Worm (Caenorhabditis elegans): Measurements from ENCODE around the gene mob-2.

Gene mob-2

DNA sequence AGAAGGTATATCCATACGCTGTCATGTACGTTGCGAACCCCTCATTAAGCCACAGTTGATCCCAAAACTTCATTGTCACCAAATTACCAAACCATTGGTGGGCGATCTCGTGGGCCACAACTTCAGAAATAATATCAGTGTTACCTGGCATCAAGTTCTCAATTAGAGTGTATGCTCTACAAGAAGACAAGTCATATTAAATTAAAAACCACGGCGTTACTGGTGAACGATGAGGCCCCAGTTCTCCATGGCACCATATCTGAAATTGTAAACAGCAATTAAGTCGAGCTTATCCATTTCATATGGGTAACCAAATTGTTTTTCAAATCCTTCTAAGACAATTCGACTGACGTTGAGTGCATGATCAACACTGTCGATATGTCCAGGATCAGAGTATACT lies 67.0 kb downstream of the mob-2 start:
- TF ChIP-seq ceh-32 (tag; optimal IDR thresholded peaks at IDR 0.05; ENCODE audit: poor library complexity): no peak
- peak in 1 of 2 experiments; percentile 91 for TF ChIP-seq unc-62 (GFP tag; optimal IDR thresholded peaks at IDR 0.05 in 1 of 2)
- no peak for TF ChIP-seq unc-62 (tag; optimal IDR thresholded peaks at IDR 0.05)

Data from whole organism, L4 larva.